Worm (Caenorhabditis elegans) whole organism, young adult: ENCODE results near the gene T11G6.2.

ENCODE experiments used
- B0035.1 ChIP-seq: sonication (generic microtip); optimal IDR thresholded peaks from 2 replicates; lab custom pipeline; 2016; ENCODE audit warnings: missing genetic modification characterization, mild to moderate bottlenecking, missing compliant biosample characterization, missing genotype, missing genetic modification reagents
- B0261.1 ChIP-seq: sonication (generic microtip); optimal IDR thresholded peaks from 2 replicates; lab custom pipeline; 2016; ENCODE audit warnings: mild to moderate bottlenecking, missing genetic modification characterization, moderate library complexity, missing compliant biosample characterization
- C17E4.6 ChIP-seq: fragments of 200-800 bp; sonication (Bioruptor generic); IDR thresholded peaks from 2 replicates; pipeline ENCODE4 v1.3.6; 2022; ENCODE audit warnings: missing genetic modification reagents, missing genetic modification characterization, missing compliant biosample characterization
- F10E7.11 ChIP-seq: sonication (generic microtip); optimal IDR thresholded peaks from 2 replicates; lab custom pipeline; 2017; ENCODE audit warnings: mild to moderate bottlenecking, missing genetic modification characterization, moderate library complexity, missing compliant biosample characterization
- F22D6.2 ChIP-seq: sonication (generic microtip); optimal IDR thresholded peaks from 2 replicates; lab custom pipeline; 2016; ENCODE audit warnings: mild to moderate bottlenecking, missing genetic modification characterization, missing compliant biosample characterization
- F39B2.1 ChIP-seq: fragments of 200-800 bp; sonication (Bioruptor generic); IDR thresholded peaks from 2 replicates; pipeline ENCODE4 v1.3.6; 2022; ENCODE audit warnings: missing genetic modification reagents, missing genetic modification characterization, missing compliant biosample characterization
- F52B5.7 ChIP-seq: sonication (generic microtip); optimal IDR thresholded peaks from 2 replicates; lab custom pipeline; 2016; ENCODE audit warnings: mild to moderate bottlenecking, missing genetic modification characterization, missing compliant biosample characterization
- F57A8.1 ChIP-seq: fragments of 200-800 bp; sonication (Bioruptor generic); optimal IDR thresholded peaks from 2 replicates; lab custom pipeline; 2018; ENCODE audit warnings: mild to moderate bottlenecking, missing genetic modification characterization, moderate library complexity, missing compliant biosample characterization
- K12H6.12 ChIP-seq: fragments of 200-800 bp; sonication (Bioruptor generic); optimal IDR thresholded peaks from 2 replicates; lab custom pipeline; 2018; ENCODE audit warnings: mild to moderate bottlenecking, missing genetic modification characterization, missing compliant biosample characterization
- T07F8.4 ChIP-seq: sonication (generic microtip); optimal IDR thresholded peaks from 2 replicates; lab custom pipeline; 2016; ENCODE audit warnings: mild to moderate bottlenecking, missing genetic modification characterization, moderate library complexity, missing compliant biosample characterization
- Y79H2A.3 ChIP-seq: fragments of 200-800 bp; sonication (Bioruptor generic); conservative IDR thresholded peaks from 2 replicates; pipeline ENCODE4 v1.3.6; 2022; ENCODE audit warnings: missing genetic modification reagents, missing genetic modification characterization, missing compliant biosample characterization
- Y95B8A.8 ChIP-seq: fragments of 200-800 bp; sonication (Bioruptor generic); IDR thresholded peaks from 2 replicates; pipeline ENCODE4 v1.3.6; 2022; ENCODE audit warnings: missing genetic modification reagents, missing genetic modification characterization, missing compliant biosample characterization
- aptf-3 ChIP-seq: fragments of 200-800 bp; sonication (Bioruptor generic); IDR thresholded peaks from 2 replicates; pipeline ENCODE4 v1.3.6; 2022; ENCODE audit warnings: missing genetic modification characterization, missing compliant biosample characterization
- atf-7 ChIP-seq: sonication (generic microtip); optimal IDR thresholded peaks from 2 replicates; lab custom pipeline; 2017; ENCODE audit warnings: mild to moderate bottlenecking, missing genetic modification characterization, missing compliant biosample characterization
- attf-5 ChIP-seq: fragments of 200-800 bp; sonication (Bioruptor generic); optimal IDR thresholded peaks from 2 replicates; lab custom pipeline; 2018; ENCODE audit warnings: mild to moderate bottlenecking, missing genetic modification characterization, missing compliant biosample characterization
- cebp-2 ChIP-seq: fragments of 200-800 bp; sonication (Bioruptor generic); IDR thresholded peaks from 2 replicates; pipeline ENCODE4 v1.3.6; 2022; ENCODE audit warnings: missing genetic modification characterization, missing compliant biosample characterization
- ceh-79 ChIP-seq: sonication (generic microtip); optimal IDR thresholded peaks from 2 replicates; lab custom pipeline; 2017; ENCODE audit warnings: mild to moderate bottlenecking, missing genetic modification characterization, missing compliant biosample characterization
- chd-7 ChIP-seq: sonication (generic microtip); optimal IDR thresholded peaks from 2 replicates; lab custom pipeline; 2016; ENCODE audit warnings: mild to moderate bottlenecking, missing genetic modification characterization, moderate library complexity, missing compliant biosample characterization
- die-1 ChIP-seq: sonication (generic microtip); optimal IDR thresholded peaks from 2 replicates; lab custom pipeline; 2016; ENCODE audit warnings: missing genotype, mild to moderate bottlenecking, missing genetic modification characterization, missing compliant biosample characterization
- dpff-1 ChIP-seq: sonication (generic microtip); optimal IDR thresholded peaks from 2 replicates; lab custom pipeline; 2017; ENCODE audit warnings: mild to moderate bottlenecking, missing genetic modification characterization, missing compliant biosample characterization
- dpl-1 ChIP-seq: fragments of 150-350 bp; optimal IDR thresholded peaks from 2 replicates; lab custom pipeline; 2014; ENCODE audit warnings: missing biosample characterization, missing genetic modification reagents, missing genetic modification characterization
- egl-18 ChIP-seq: fragments of 200-800 bp; sonication (Bioruptor generic); IDR thresholded peaks from 2 replicates; pipeline ENCODE4 v1.3.6; 2022; ENCODE audit warnings: missing genetic modification reagents, missing genetic modification characterization, missing compliant biosample characterization
- egl-44 ChIP-seq: fragments of 200-800 bp; sonication (Bioruptor generic); IDR thresholded peaks from 2 replicates; pipeline ENCODE4 v1.3.6; 2022; ENCODE audit warnings: missing genetic modification reagents, missing genetic modification characterization, missing compliant biosample characterization
- egrh-3 ChIP-seq: fragments of 200-800 bp; sonication (Bioruptor generic); IDR thresholded peaks from 2 replicates; pipeline ENCODE4 v1.3.6; 2022; ENCODE audit warnings: missing genetic modification reagents, missing genetic modification characterization, missing compliant biosample characterization
- ets-4 ChIP-seq: fragments of 200-800 bp; sonication (Bioruptor generic); optimal IDR thresholded peaks from 2 replicates; lab custom pipeline; 2018; ENCODE audit warnings: mild to moderate bottlenecking, missing genetic modification characterization, missing compliant biosample characterization
- hsf-1 ChIP-seq: fragments of 200-800 bp; sonication (Bioruptor generic); IDR thresholded peaks from 2 replicates; pipeline ENCODE4 v1.3.6; 2022; ENCODE audit warnings: missing genetic modification reagents, missing genetic modification characterization, missing compliant biosample characterization
- lsl-1 ChIP-seq: fragments of 200-800 bp; sonication (Bioruptor generic); optimal IDR thresholded peaks from 2 replicates; lab custom pipeline; 2018; ENCODE audit warnings: mild to moderate bottlenecking, missing genetic modification characterization, moderate library complexity, missing compliant biosample characterization
- madf-6 ChIP-seq: fragments of 200-800 bp; sonication (Bioruptor generic); IDR thresholded peaks from 2 replicates; pipeline ENCODE4 v1.3.6; 2022; ENCODE audit warnings: missing genetic modification reagents, missing genetic modification characterization, missing compliant biosample characterization
- mes-4 ChIP-seq: sonication (generic microtip); optimal IDR thresholded peaks from 2 replicates; lab custom pipeline; 2016; ENCODE audit warnings: missing genotype, missing genetic modification characterization, missing compliant biosample characterization
- nhr-120 ChIP-seq: fragments of 200-800 bp; sonication (Bioruptor generic); IDR thresholded peaks from 2 replicates; pipeline ENCODE4 v1.3.6; 2022; ENCODE audit warnings: missing genetic modification characterization, missing compliant biosample characterization
- nhr-27 ChIP-seq: fragments of 200-800 bp; sonication (Bioruptor generic); optimal IDR thresholded peaks from 2 replicates; lab custom pipeline; 2018; ENCODE audit warnings: mild to moderate bottlenecking, missing genetic modification characterization, moderate library complexity, missing compliant biosample characterization
- nhr-80 ChIP-seq: sonication (generic microtip); optimal IDR thresholded peaks from 2 replicates; lab custom pipeline; 2016; ENCODE audit warnings: missing genetic modification characterization, missing compliant biosample characterization
- pbrm-1 ChIP-seq: fragments of 200-800 bp; sonication (Bioruptor generic); IDR thresholded peaks from 2 replicates; pipeline ENCODE4 v1.3.6; 2022; ENCODE audit warnings: missing genetic modification reagents, missing genetic modification characterization, missing compliant biosample characterization
- rcor-1 ChIP-seq: fragments of 200-800 bp; sonication (Bioruptor generic); IDR thresholded peaks from 2 replicates; pipeline ENCODE4 v1.3.6; 2022; ENCODE audit warnings: missing genetic modification reagents, missing genetic modification characterization, missing compliant biosample characterization
- rec-8 ChIP-seq, 2 experiments: sonication (generic microtip); optimal IDR thresholded peaks; 2 replicates each; lab custom pipeline; 2016; ENCODE audit warnings: mild to moderate bottlenecking in 2 of 2, missing genetic modification characterization in 2 of 2, missing genetic modification reagents in 2 of 2, missing genotype in 2 of 2, missing biosample characterization in 1 of 2, missing compliant biosample characterization in 1 of 2, moderate library complexity in 1 of 2
- sptf-2 ChIP-seq: fragments of 200-800 bp; sonication (Bioruptor generic); optimal IDR thresholded peaks from 2 replicates; lab custom pipeline; 2018; ENCODE audit warnings: mild to moderate bottlenecking, missing genetic modification characterization, missing compliant biosample characterization
- tbx-9 ChIP-seq: sonication (generic microtip); optimal IDR thresholded peaks from 2 replicates; lab custom pipeline; 2016; ENCODE audit warnings: borderline replicate concordance, missing genetic modification characterization, inconsistent platforms, missing compliant biosample characterization
- zfh-2 ChIP-seq: fragments of 200-800 bp; sonication (Bioruptor generic); conservative IDR thresholded peaks from 2 replicates; pipeline ENCODE4 v1.3.6; 2022; ENCODE audit warnings: missing genetic modification reagents, missing genetic modification characterization, missing compliant biosample characterization
- zim-3 ChIP-seq: sonication (generic microtip); optimal IDR thresholded peaks from 2 replicates; lab custom pipeline; 2017; ENCODE audit warnings: mild to moderate bottlenecking, missing genetic modification characterization, moderate library complexity, missing compliant biosample characterization
- ztf-26 ChIP-seq: sonication (generic microtip); optimal IDR thresholded peaks from 2 replicates; lab custom pipeline; 2017; ENCODE audit warnings: missing genetic modification characterization, missing compliant biosample characterization

The T11G6.2 gene

DNA sequence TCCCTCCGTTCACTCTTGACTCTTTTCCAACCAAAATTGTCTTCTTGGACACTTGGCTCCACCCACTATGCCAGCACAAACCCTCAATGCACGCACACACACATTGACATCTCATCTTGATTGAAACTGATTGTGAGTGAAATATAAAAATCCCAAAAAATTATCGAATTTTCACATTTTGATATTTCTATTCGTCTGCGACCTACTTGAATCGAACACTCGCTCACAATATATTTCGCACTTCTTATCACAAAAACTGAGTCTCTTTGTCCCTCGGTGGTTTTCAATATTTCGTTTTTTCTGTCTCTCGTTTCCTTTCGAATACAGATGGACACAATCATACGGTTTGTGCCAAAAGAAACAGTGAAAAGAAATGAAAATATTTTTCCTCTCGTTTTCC lies 38.2 kb downstream of the T11G6.2 start (continued):
- no peak for TF ChIP-seq rcor-1 (GFP tag; lab: Robert Waterston, UW)
- no peak for TF ChIP-seq egl-18 (GFP tag; lab: Robert Waterston, UW)
- no peak for TF ChIP-seq sptf-2 (GFP tag; lab: Kevin White, UChicago)
- TF ChIP-seq attf-5 (GFP tag; lab: Kevin White, UChicago), result peak; percentile 49
- TF ChIP-seq dpl-1, result no peak
- TF ChIP-seq nhr-120 (GFP tag; lab: Robert Waterston, UW), result no peak
- no peak for TF ChIP-seq madf-6 (GFP tag; lab: Robert Waterston, UW)
- TF ChIP-seq F57A8.1 (GFP tag; lab: Kevin White, UChicago), result no peak
- no peak for TF ChIP-seq T07F8.4 (tag; lab: Kevin White, UChicago)
- no peak for TF ChIP-seq mes-4
- no peak for TF ChIP-seq B0035.1 (tag; lab: Kevin White, UChicago)
- no peak for TF ChIP-seq F52B5.7 (tag; lab: Kevin White, UChicago)
- no peak for TF ChIP-seq C17E4.6 (GFP tag; lab: Robert Waterston, UW)
- peak; percentile 87 for TF ChIP-seq nhr-80 (tag; lab: Kevin White, UChicago)
- no peak for TF ChIP-seq aptf-3 (GFP tag; lab: Robert Waterston, UW)
- no peak for TF ChIP-seq dpff-1
- no peak for TF ChIP-seq ztf-26 (tag; lab: Kevin White, UChicago)
- no peak for TF ChIP-seq B0261.1 (tag; lab: Kevin White, UChicago)
- no peak for TF ChIP-seq egrh-3 (GFP tag; lab: Robert Waterston, UW)

ce11 chrIV:10819049-10819448 lies 39.2 kb downstream of the T11G6.2 start:
- peak; percentile 17 for TF ChIP-seq chd-7
- no peak for TF ChIP-seq ceh-79 (tag; lab: Kevin White, UChicago)
- no peak for TF ChIP-seq zim-3 (tag; lab: Kevin White, UChicago)
- TF ChIP-seq Y79H2A.3 (GFP tag; lab: Robert Waterston, UW), result no peak
- no peak for TF ChIP-seq ets-4
- no peak for TF ChIP-seq tbx-9 (tag; lab: Kevin White, UChicago)
- no peak for TF ChIP-seq F10E7.11 (tag; lab: Kevin White, UChicago)
- TF ChIP-seq atf-7 (tag; lab: Kevin White, UChicago), result peak; percentile 36
- no peak for TF ChIP-seq lsl-1
- TF ChIP-seq egl-44, result no peak
- no peak for TF ChIP-seq cebp-2 (GFP tag; lab: Robert Waterston, UW)
- TF ChIP-seq B0261.1 (tag; lab: Kevin White, UChicago), result no peak
- no peak for TF ChIP-seq F39B2.1 (GFP tag; lab: Robert Waterston, UW)
- no peak for TF ChIP-seq F22D6.2 (tag; lab: Kevin White, UChicago)
- peak; percentile 35 for TF ChIP-seq K12H6.12 (tag; lab: Kevin White, UChicago)
- peak; percentile 75 for TF ChIP-seq zfh-2 (GFP tag; lab: Robert Waterston, UW)
- 0 out of 2 replicates have a peak, but pooled peaks have one; percentile 6 for TF ChIP-seq pbrm-1 (GFP tag; lab: Robert Waterston, UW)
- TF ChIP-seq rec-8 (tag; optimal IDR thresholded peaks at IDR 0.05; lab: Kevin White, UChicago), result no peak
- no peak for TF ChIP-seq nhr-27 (tag; lab: Kevin White, UChicago)
- TF ChIP-seq die-1 (tag; lab: Kevin White, UChicago), result no peak
- TF ChIP-seq hsf-1 (GFP tag; lab: Robert Waterston, UW), result no peak
- no peak for TF ChIP-seq Y95B8A.8
